Worm (Caenorhabditis elegans) whole organism, L3 larva: ENCODE results near the gene wars-1.

Experiments
- ceh-82 ChIP-seq: fragments of 150-350 bp; optimal IDR thresholded peaks from 2 replicates; lab custom pipeline; 2014; ENCODE audit warnings: missing biosample characterization, missing genetic modification characterization
- egl-27 ChIP-seq: sonication (generic microtip); optimal IDR thresholded peaks from 4 replicates; lab custom pipeline; 2017; ENCODE audit warnings: missing biosample characterization, missing genetic modification reagents, missing genetic modification characterization
- fos-1 ChIP-seq: fragments of 150-350 bp; optimal IDR thresholded peaks from 2 replicates; lab custom pipeline; 2014; ENCODE audit warnings: missing biosample characterization, missing genetic modification characterization
- lin-39 ChIP-seq: fragments of 150-350 bp; optimal IDR thresholded peaks from 2 replicates; lab custom pipeline; 2018; ENCODE audit warnings: missing biosample characterization, missing genetic modification reagents, missing genetic modification characterization
- nhr-11 ChIP-seq: fragments of 150-350 bp; optimal IDR thresholded peaks from 2 replicates; lab custom pipeline; 2014; ENCODE audit warnings: missing biosample characterization, missing genetic modification characterization
- pha-4 ChIP-seq: fragments of 150-350 bp; optimal IDR thresholded peaks from 2 replicates; lab custom pipeline; 2014; ENCODE audit warnings: missing biosample characterization, missing genetic modification reagents, missing genetic modification characterization
- snpc-4 ChIP-seq: fragments of 150-350 bp; optimal IDR thresholded peaks from 2 replicates; lab custom pipeline; 2014; ENCODE audit warnings: missing biosample characterization, missing genetic modification characterization
- tbx-2 ChIP-seq: sonication (generic microtip); optimal IDR thresholded peaks from 2 replicates; lab custom pipeline; 2016; ENCODE audit warnings: mild to moderate bottlenecking, missing genetic modification characterization, missing compliant biosample characterization
- unc-62 ChIP-seq: fragments of 150-350 bp; sonication (generic microtip); optimal IDR thresholded peaks from 4 replicates; lab custom pipeline; 2014; ENCODE audit warnings: missing biosample characterization, missing genetic modification reagents, missing genetic modification characterization
- zag-1 ChIP-seq: fragments of 150-350 bp; optimal IDR thresholded peaks from 2 replicates; lab custom pipeline; 2014; ENCODE audit warnings: missing biosample characterization, missing genetic modification characterization
- ztf-11 ChIP-seq: fragments of 150-350 bp; optimal IDR thresholded peaks from 2 replicates; lab custom pipeline; 2014; ENCODE audit warnings: missing biosample characterization, missing genetic modification characterization

- TF ChIP-seq unc-62 (GFP tag; lab: Kevin White, UChicago), result no peak
- TF ChIP-seq lin-39 (tag; lab: Kevin White, UChicago), result no peak
- TF ChIP-seq tbx-2 (tag; lab: Kevin White, UChicago), result no peak
- no peak for TF ChIP-seq snpc-4 (tag; lab: Kevin White, UChicago)
- TF ChIP-seq zag-1 (tag; lab: Kevin White, UChicago), result no peak
- no peak for TF ChIP-seq ztf-11 (tag; lab: Kevin White, UChicago)
- no peak for TF ChIP-seq nhr-11 (tag; lab: Kevin White, UChicago)
- TF ChIP-seq ceh-82 (tag; lab: Kevin White, UChicago), result no peak
- TF ChIP-seq egl-27 (tag; lab: Kevin White, UChicago), result no peak
- TF ChIP-seq pha-4 (tag; lab: Kevin White, UChicago), result no peak
- no peak for TF ChIP-seq fos-1
These were observed 44.5 kb upstream of the wars-1 start, which contains the start of gene mihp-2 for ce11 chrV:18903472-18903871.
